Fruit fly (Drosophila melanogaster) S2 (cell line): ENCODE data around the gene CG11836.

Source experiments
- CG8478 ChIP-seq: fragments of >200 bp; optimal IDR thresholded peaks from 2 replicates; lab custom pipeline; 2018
- CTCF ChIP-seq, 2 experiments: fragments of >200 bp; optimal IDR thresholded peaks; 2 replicates each; lab custom pipeline; 2018

Gene CG11836

dm6 chr3R:25070871-25071270 lies at the start of gene CG11836:
TSS of gene CG11836 (plus strand) at chr3R:25071126.
- no peak for TF ChIP-seq CTCF (optimal IDR thresholded peaks at IDR 0.05; lab: Kevin White, UChicago)
- TF ChIP-seq CG8478, result no peak

- no peak for TF ChIP-seq CG8478
- TF ChIP-seq CTCF (optimal IDR thresholded peaks at IDR 0.05; lab: Kevin White, UChicago), result no peak
Measured at dm6 chr3R:25023056-25023455, 47.9 kb upstream of the CG11836 start, which contains the start of gene beta4GalT7. TSS of gene beta4GalT7 (plus strand) at chr3R:25023256.

dm6 chr3R:25024895-25025557 lies 45.9 kb upstream of the CG11836 start, which contains the start of the genes EMC6 and Hr96:
TSS of gene EMC6 (minus strand) at chr3R:25025017.
TSS of gene Hr96 (plus strand) at chr3R:25025235.
- TF ChIP-seq CG8478 (no peak), CTCF (optimal IDR thresholded peaks at IDR 0.05; lab: Kevin White, UChicago) (no peak)

dm6 chr3R:25027281-25028219 lies 43.4 kb upstream of the CG11836 start:
- TF ChIP-seq CG8478 (no peak), CTCF (optimal IDR thresholded peaks at IDR 0.05; lab: Kevin White, UChicago) (no peak)

dm6 chr3R:25032686-25033085 lies 38.2 kb upstream of the CG11836 start:
- TF ChIP-seq CTCF (optimal IDR thresholded peaks at IDR 0.05; lab: Kevin White, UChicago) (no peak), CG8478 (no peak)

dm6 chr3R:25033142-25033586 lies 37.8 kb upstream of the CG11836 start, which contains the start of gene Smg6:
TSS of gene Smg6 (minus strand) at chr3R:25033465.
- TF ChIP-seq CTCF (optimal IDR thresholded peaks at IDR 0.05; lab: Kevin White, UChicago) (peak in 1 of 2 experiments; percentile 18), CG8478 (no peak)

- no peak for TF ChIP-seq CTCF (optimal IDR thresholded peaks at IDR 0.05; lab: Kevin White, UChicago)
- no peak for TF ChIP-seq CG8478
Measured at dm6 chr3R:25036644-25037043, 34.3 kb upstream of the CG11836 start, which contains the start of gene CG31115. TSS of gene CG31115 (plus strand) at chr3R:25036944.

- TF ChIP-seq CG8478, result no peak
- TF ChIP-seq CTCF (optimal IDR thresholded peaks at IDR 0.05; lab: Kevin White, UChicago), result no peak
Measured at dm6 chr3R:25039028-25039476, 31.9 kb upstream of the CG11836 start, which contains the start of the genes Ythdf and bai. TSS of gene Ythdf (minus strand) at chr3R:25039249. TSS of gene bai (plus strand) at chr3R:25039374.

dm6 chr3R:25044816-25045551 lies 25.9 kb upstream of the CG11836 start, which contains the start of gene 5PtaseI:
TSS of gene 5PtaseI (minus strand) at chr3R:25045151.
- TF ChIP-seq CTCF (optimal IDR thresholded peaks at IDR 0.05; lab: Kevin White, UChicago) (no peak), CG8478 (no peak)

dm6 chr3R:25046023-25046422 lies 24.9 kb upstream of the CG11836 start, which contains the start of gene CG11786:
TSS of gene CG11786 (plus strand) at chr3R:25046323.
- TF ChIP-seq CTCF (optimal IDR thresholded peaks at IDR 0.05; lab: Kevin White, UChicago) (no peak), CG8478 (no peak)

dm6 chr3R:25047504-25047903 lies 23.4 kb upstream of the CG11836 start, which contains the start of gene CG11790:
TSS of gene CG11790 (plus strand) at chr3R:25047706.
- TF ChIP-seq CG8478, result no peak
- no peak for TF ChIP-seq CTCF (optimal IDR thresholded peaks at IDR 0.05; lab: Kevin White, UChicago)

dm6 chr3R:25049383-25049741 lies 21.6 kb upstream of the CG11836 start, which contains the start of gene CG11791:
TSS of gene CG11791 (plus strand) at chr3R:25049616.
- no peak for TF ChIP-seq CG8478
- TF ChIP-seq CTCF (optimal IDR thresholded peaks at IDR 0.05; lab: Kevin White, UChicago), result no peak

- TF ChIP-seq CG8478 (no peak), CTCF (optimal IDR thresholded peaks at IDR 0.05; lab: Kevin White, UChicago) (no peak)
Measured at dm6 chr3R:25049742-25050517, 21.0 kb upstream of the CG11836 start.

- no peak for TF ChIP-seq CG8478
Measured at dm6 chr3R:25050649-25051048, 20.3 kb upstream of the CG11836 start.
